Fruit fly (Drosophila melanogaster) whole organism, embryonic: Measurements from ENCODE around the gene Son.

Experiments used
- Atf3 ChIP-seq: fragments of 200-800 bp; sonication (Bioruptor generic); optimal IDR thresholded peaks from 3 replicates; lab custom pipeline; 2016; ENCODE audit warnings: missing biosample characterization, missing genetic modification characterization
- CG10147 ChIP-seq: fragments of 200-800 bp; sonication (Bioruptor generic); optimal IDR thresholded peaks from 2 replicates; lab custom pipeline; 2019; ENCODE audit warnings: missing biosample characterization, mild to moderate bottlenecking, missing genetic modification characterization, moderate library complexity
- CG1024 ChIP-seq: fragments of 200-800 bp; sonication (Bioruptor generic); IDR thresholded peaks from 2 replicates; pipeline ENCODE4 v1.3.6; 2022; ENCODE audit warnings: missing biosample characterization, missing genetic modification characterization
- CG10267 ChIP-seq: fragments of 200-800 bp; sonication (Bioruptor generic); optimal IDR thresholded peaks from 2 replicates; lab custom pipeline; 2018; ENCODE audit warnings: missing biosample characterization, mild to moderate bottlenecking, missing genetic modification characterization, moderate library complexity
- CG10462 ChIP-seq: fragments of 200-800 bp; sonication (Bioruptor generic); optimal IDR thresholded peaks from 2 replicates; lab custom pipeline; 2016; ENCODE audit warnings: missing biosample characterization, missing genetic modification characterization
- CG11723 ChIP-seq: fragments of 200-800 bp; sonication (Bioruptor generic); optimal IDR thresholded peaks from 2 replicates; lab custom pipeline; 2017; ENCODE audit warnings: missing biosample characterization, mild to moderate bottlenecking, missing genetic modification characterization
- CG12071 ChIP-seq: fragments of 200-800 bp; sonication (Bioruptor generic); optimal IDR thresholded peaks from 3 replicates; lab custom pipeline; 2018; ENCODE audit warnings: missing biosample characterization, mild to moderate bottlenecking, missing genetic modification characterization
- CG12391 ChIP-seq: fragments of 200-800 bp; sonication (Bioruptor generic); optimal IDR thresholded peaks from 3 replicates; lab custom pipeline; 2018; ENCODE audit warnings: missing biosample characterization, mild to moderate bottlenecking, missing genetic modification characterization, moderate library complexity
- CG12942 ChIP-seq: fragments of 200-800 bp; sonication (Bioruptor generic); optimal IDR thresholded peaks from 3 replicates; lab custom pipeline; 2016; ENCODE audit warnings: missing biosample characterization, missing genetic modification characterization
- CG13287 ChIP-seq: fragments of 200-800 bp; sonication (Bioruptor generic); IDR thresholded peaks from 2 replicates; pipeline ENCODE4 v1.3.6; 2022; ENCODE audit warnings: missing biosample characterization, missing genetic modification characterization; ENCODE audit not compliant: partially characterized antibody
- CG14050 ChIP-seq: fragments of 200-800 bp; sonication (Bioruptor generic); IDR thresholded peaks from 3 replicates; pipeline ENCODE4 v1.3.6; 2022; ENCODE audit warnings: missing biosample characterization, missing genetic modification characterization
- CG15269 ChIP-seq: fragments of 200-800 bp; sonication (Bioruptor generic); optimal IDR thresholded peaks from 2 replicates; lab custom pipeline; 2018; ENCODE audit warnings: missing biosample characterization, mild to moderate bottlenecking, missing genetic modification characterization, moderate library complexity
- CG17829 ChIP-seq: fragments of 200-800 bp; optimal IDR thresholded peaks from 2 replicates; lab custom pipeline; 2019; ENCODE audit warnings: missing biosample characterization, mild to moderate bottlenecking, missing genetic modification characterization, moderate library complexity
- CG4404 ChIP-seq: fragments of 200-800 bp; sonication (Bioruptor generic); IDR thresholded peaks from 2 replicates; pipeline ENCODE4 v1.3.6; 2022; ENCODE audit warnings: missing biosample characterization, missing genetic modification characterization
- CG6175 ChIP-seq: fragments of 200-800 bp; sonication (Bioruptor generic); IDR thresholded peaks from 3 replicates; pipeline ENCODE4 v1.3.6; 2022; ENCODE audit warnings: missing biosample characterization, missing genetic modification characterization
- CG6765 ChIP-seq: fragments of 200-800 bp; sonication (Bioruptor generic); optimal IDR thresholded peaks from 3 replicates; lab custom pipeline; 2017; ENCODE audit warnings: missing biosample characterization, mild to moderate bottlenecking, missing genetic modification characterization
- CG8478 ChIP-seq: fragments of >200 bp; optimal IDR thresholded peaks from 2 replicates; lab custom pipeline; 2018
- CG9876 ChIP-seq: fragments of 200-800 bp; sonication (Bioruptor generic); optimal IDR thresholded peaks from 2 replicates; lab custom pipeline; 2016; ENCODE audit warnings: missing biosample characterization, missing genetic modification characterization
- CoRest ChIP-seq: fragments of 200-800 bp; sonication (Bioruptor generic); optimal IDR thresholded peaks from 3 replicates; lab custom pipeline; 2018; ENCODE audit warnings: missing biosample characterization, mild to moderate bottlenecking, missing genetic modification characterization, moderate library complexity
- CrebB ChIP-seq: fragments of 200-800 bp; sonication (Bioruptor generic); optimal IDR thresholded peaks from 3 replicates; lab custom pipeline; 2018; ENCODE audit warnings: missing biosample characterization, mild to moderate bottlenecking, missing genetic modification characterization
- D19B ChIP-seq: fragments of 200-800 bp; sonication (Bioruptor generic); optimal IDR thresholded peaks from 2 replicates; lab custom pipeline; 2017; ENCODE audit warnings: missing biosample characterization, mild to moderate bottlenecking, missing genetic modification characterization
- Dll ChIP-seq: fragments of 200-800 bp; sonication (Bioruptor generic); IDR thresholded peaks from 4 replicates; pipeline ENCODE4 v1.3.6; 2022; ENCODE audit warnings: missing biosample characterization, missing genetic modification characterization; ENCODE audit not compliant: partially characterized antibody
- H2.0 ChIP-seq: fragments of 200-800 bp; sonication (Bioruptor generic); IDR thresholded peaks from 2 replicates; pipeline ENCODE4 v1.3.6; 2022; ENCODE audit warnings: missing biosample characterization, missing genetic modification characterization
- HLH3B ChIP-seq: fragments of 200-800 bp; sonication (Bioruptor generic); IDR thresholded peaks from 2 replicates; pipeline ENCODE4 v1.3.6; 2022; ENCODE audit warnings: missing biosample characterization, missing genetic modification characterization
- Hr3 ChIP-seq: fragments of 200-800 bp; sonication (Bioruptor generic); optimal IDR thresholded peaks from 3 replicates; lab custom pipeline; 2016; ENCODE audit warnings: missing biosample characterization, missing genetic modification characterization
- MESR4 ChIP-seq: fragments of 200-800 bp; sonication (Bioruptor generic); optimal IDR thresholded peaks from 2 replicates; lab custom pipeline; 2018; ENCODE audit warnings: missing biosample characterization, mild to moderate bottlenecking, missing genetic modification characterization, moderate library complexity
- Max ChIP-seq: fragments of 200-800 bp; sonication (Bioruptor generic); optimal IDR thresholded peaks from 2 replicates; lab custom pipeline; 2016; ENCODE audit warnings: missing biosample characterization, mild to moderate bottlenecking, missing genetic modification characterization
- ab ChIP-seq: fragments of 200-800 bp; sonication (Bioruptor generic); optimal IDR thresholded peaks from 2 replicates; lab custom pipeline; 2016; ENCODE audit warnings: missing biosample characterization, missing genetic modification characterization
- al ChIP-seq: fragments of 200-800 bp; sonication (Bioruptor generic); IDR thresholded peaks from 2 replicates; pipeline ENCODE4 v1.3.6; 2022; ENCODE audit warnings: missing biosample characterization, missing genetic modification characterization
- ato ChIP-seq: fragments of 200-800 bp; sonication (Bioruptor generic); IDR thresholded peaks from 2 replicates; pipeline ENCODE4 v1.3.6; 2022; ENCODE audit warnings: missing biosample characterization, missing genetic modification characterization; ENCODE audit not compliant: partially characterized antibody
- bsh ChIP-seq, 2 experiments: fragments of 200-800 bp; sonication (Bioruptor generic); optimal IDR thresholded peaks; 2 replicates each; lab custom pipeline; 2017 to 2018; ENCODE audit warnings: mild to moderate bottlenecking in 2 of 2, missing biosample characterization in 2 of 2, missing genetic modification characterization in 2 of 2, moderate library complexity in 1 of 2
- cas ChIP-seq: fragments of 200-800 bp; sonication (Bioruptor generic); IDR thresholded peaks from 2 replicates; pipeline ENCODE4 v1.3.6; 2022; ENCODE audit warnings: missing biosample characterization, missing genetic modification characterization
- crol ChIP-seq: fragments of 200-800 bp; sonication (Bioruptor generic); IDR thresholded peaks from 2 replicates; pipeline ENCODE4 v1.3.6; 2022; ENCODE audit warnings: missing biosample characterization, missing genetic modification characterization
- disco-r ChIP-seq: fragments of 200-800 bp; sonication (Bioruptor generic); optimal IDR thresholded peaks from 2 replicates; lab custom pipeline; 2016; ENCODE audit warnings: missing biosample characterization, missing genetic modification characterization
- esg ChIP-seq: fragments of 200-800 bp; sonication (Bioruptor generic); conservative IDR thresholded peaks from 2 replicates; pipeline ENCODE4 v1.3.6; 2022; ENCODE audit warnings: missing biosample characterization, missing genetic modification characterization
- gsb-n ChIP-seq: fragments of 200-800 bp; sonication (Bioruptor generic); optimal IDR thresholded peaks from 3 replicates; lab custom pipeline; 2018; ENCODE audit warnings: missing biosample characterization, mild to moderate bottlenecking, missing genetic modification characterization
- her ChIP-seq: fragments of 200-800 bp; sonication (Bioruptor generic); optimal IDR thresholded peaks from 2 replicates; lab custom pipeline; 2016; ENCODE audit warnings: missing biosample characterization, missing genetic modification characterization
- hkb ChIP-seq, 2 experiments: fragments of 200-800 bp in 1 of 2; fragments of >200 bp in 1 of 2; sonication (Bioruptor generic) in 1 of 2; IDR thresholded peaks in 1 of 2; optimal IDR thresholded peaks in 1 of 2; 2 replicates each; pipeline versions ENCODE4 v1.3.6 to Lab custom; 2017 to 2022; ENCODE audit warnings: missing biosample characterization in 1 of 2, missing genetic modification characterization in 1 of 2
- kah ChIP-seq: fragments of 200-800 bp; sonication (Bioruptor generic); optimal IDR thresholded peaks from 2 replicates; lab custom pipeline; 2018; ENCODE audit warnings: missing biosample characterization, mild to moderate bottlenecking, missing genetic modification characterization
- lilli ChIP-seq: fragments of 200-800 bp; sonication (Bioruptor generic); optimal IDR thresholded peaks from 3 replicates; lab custom pipeline; 2016; ENCODE audit warnings: missing biosample characterization, missing genetic modification characterization
- mam ChIP-seq: fragments of 200-800 bp; sonication (Bioruptor generic); optimal IDR thresholded peaks from 3 replicates; lab custom pipeline; 2016; ENCODE audit warnings: missing biosample characterization, missing genetic modification characterization
- org-1 ChIP-seq: fragments of 200-800 bp; sonication (Bioruptor generic); optimal IDR thresholded peaks from 2 replicates; lab custom pipeline; 2017; ENCODE audit warnings: missing biosample characterization, missing genetic modification characterization
- otp ChIP-seq: fragments of 200-800 bp; sonication (Bioruptor generic); IDR thresholded peaks from 3 replicates; pipeline ENCODE4, ENCODE4 v1.3.6; 2022; ENCODE audit warnings: missing biosample characterization, missing genetic modification characterization
- row ChIP-seq: fragments of 200-800 bp; sonication (Bioruptor generic); IDR thresholded peaks from 3 replicates; pipeline ENCODE4 v1.3.6; 2022; ENCODE audit warnings: missing biosample characterization, missing genetic modification characterization
- sd ChIP-seq: fragments of 200-800 bp; sonication (Bioruptor generic); optimal IDR thresholded peaks from 3 replicates; lab custom pipeline; 2018; ENCODE audit warnings: missing biosample characterization, mild to moderate bottlenecking, missing genetic modification characterization, moderate library complexity
- tna ChIP-seq: fragments of 200-800 bp; sonication (Bioruptor generic); IDR thresholded peaks from 2 replicates; pipeline ENCODE4 v1.3.6; 2022; ENCODE audit warnings: missing biosample characterization, missing genetic modification characterization; ENCODE audit not compliant: partially characterized antibody
- ttk ChIP-seq: fragments of 200-800 bp; sonication (Bioruptor generic); IDR thresholded peaks from 2 replicates; pipeline ENCODE4 v2.1.2; 2022; ENCODE audit warnings: missing biosample characterization, missing genetic modification characterization
- tx ChIP-seq: fragments of 200-800 bp; sonication (Bioruptor generic); optimal IDR thresholded peaks from 2 replicates; lab custom pipeline; 2016; ENCODE audit warnings: missing biosample characterization, missing genetic modification characterization
- vfl ChIP-seq: fragments of 200-800 bp; sonication (Bioruptor generic); optimal IDR thresholded peaks from 2 replicates; lab custom pipeline; 2016; ENCODE audit warnings: missing biosample characterization, missing genetic modification characterization
- zen ChIP-seq: fragments of 200-800 bp; sonication (Bioruptor generic); optimal IDR thresholded peaks from 3 replicates; lab custom pipeline; 2018; ENCODE audit warnings: missing biosample characterization, mild to moderate bottlenecking, missing genetic modification characterization, moderate library complexity
- zf30C ChIP-seq: fragments of 200-800 bp; sonication (Bioruptor generic); optimal IDR thresholded peaks from 3 replicates; lab custom pipeline; 2018; ENCODE audit warnings: missing biosample characterization, mild to moderate bottlenecking, missing genetic modification characterization

The Son gene

dm6 chr3R:9600558-9600959 lies 22.7 kb downstream of the Son start (continued):
- TF ChIP-seq cas (GFP tag; lab: Robert Waterston, UW): no peak
- no peak for TF ChIP-seq esg (GFP tag; lab: Robert Waterston, UW)
- 0 out of 3 replicates have a peak, but pooled peaks have one; percentile 14 for TF ChIP-seq row
- TF ChIP-seq CG10462 (GFP tag; lab: Kevin White, UChicago): no peak
- no peak for TF ChIP-seq otp (GFP tag; lab: Robert Waterston, UW)
- TF ChIP-seq mam (GFP tag; lab: Kevin White, UChicago): no peak
- no peak for TF ChIP-seq Hr3 (GFP tag; lab: Kevin White, UChicago)
- no peak for TF ChIP-seq CG1024 (GFP tag; lab: Robert Waterston, UW)
- TF ChIP-seq CG11723 (GFP tag; lab: Kevin White, UChicago): peak; percentile 2
- no peak for TF ChIP-seq H2.0 (GFP tag; lab: Robert Waterston, UW)
- TF ChIP-seq ato (GFP tag; lab: Robert Waterston, UW): no peak
- no peak for TF ChIP-seq her (GFP tag; lab: Kevin White, UChicago)
- TF ChIP-seq CG17829 (tag; lab: Kevin White, UChicago): no peak
- no peak for TF ChIP-seq tx (GFP tag; lab: Kevin White, UChicago)
- peak; percentile 62 for TF ChIP-seq CG10147
- no peak for TF ChIP-seq CrebB (tag; lab: Kevin White, UChicago)
- no peak for TF ChIP-seq ab (GFP tag; lab: Kevin White, UChicago)
- TF ChIP-seq CG12071 (GFP tag; lab: Kevin White, UChicago): no peak
- TF ChIP-seq CoRest (tag; lab: Kevin White, UChicago): peak; percentile 50
- TF ChIP-seq sd (tag; lab: Kevin White, UChicago): peak; percentile 2
- TF ChIP-seq gsb-n (tag; lab: Kevin White, UChicago): peak; percentile 16
- TF ChIP-seq lilli: peak; percentile 25
- TF ChIP-seq Dll (GFP tag; lab: Robert Waterston, UW): no peak
- no peak for TF ChIP-seq org-1
- no peak for TF ChIP-seq MESR4 (GFP tag; lab: Kevin White, UChicago)
- no peak for TF ChIP-seq CG4404
- no peak for TF ChIP-seq CG14050 (GFP tag; lab: Robert Waterston, UW)
- TF ChIP-seq kah: no peak
- no peak for TF ChIP-seq CG8478 (lab: Kevin White, UChicago)
- peak; percentile 20 for TF ChIP-seq CG6765 (GFP tag; lab: Kevin White, UChicago)
- TF ChIP-seq Atf3 (GFP tag; lab: Kevin White, UChicago): no peak
- no peak for TF ChIP-seq hkb (optimal IDR thresholded peaks at IDR 0.05; lab: Kevin White, UChicago)
- peak; percentile 59 for TF ChIP-seq hkb (GFP tag; IDR thresholded peaks at IDR 0.05; lab: Robert Waterston, UW)
- 0 out of 2 replicates have a peak, but pooled peaks have one; percentile 19 for TF ChIP-seq crol
- TF ChIP-seq CG13287: no peak
- TF ChIP-seq CG6175: no peak
- TF ChIP-seq HLH3B (GFP tag; lab: Robert Waterston, UW): no peak; the same call in 1 of the 2 replicates
- TF ChIP-seq al (GFP tag; lab: Robert Waterston, UW): peak; percentile 52; the same call in 1 of the 2 replicates
- no peak for TF ChIP-seq CG9876 (GFP tag; lab: Kevin White, UChicago)
- TF ChIP-seq CG15269 (tag; lab: Kevin White, UChicago): peak; percentile 9
- no peak for TF ChIP-seq disco-r
- TF ChIP-seq bsh (GFP tag; optimal IDR thresholded peaks at IDR 0.05; lab: Kevin White, UChicago): peak in 1 of 2 experiments; percentile 40
- TF ChIP-seq CG12942 (GFP tag; lab: Kevin White, UChicago): no peak
- TF ChIP-seq CG12391: peak; percentile 22
- peak; percentile 6 for TF ChIP-seq zen (tag; lab: Kevin White, UChicago)
- TF ChIP-seq ttk: no peak
- TF ChIP-seq zf30C: no peak
- TF ChIP-seq D19B (GFP tag; lab: Kevin White, UChicago): peak; percentile 41
- no peak for TF ChIP-seq tna (GFP tag; lab: Robert Waterston, UW)
- TF ChIP-seq Max (GFP tag; lab: Kevin White, UChicago): no peak
- TF ChIP-seq CG10267 (tag; lab: Kevin White, UChicago): peak; percentile 3
- no peak for TF ChIP-seq vfl (GFP tag; lab: Kevin White, UChicago)
